Fruit fly (Drosophila melanogaster): ENCODE data around the gene brk.

Gene brk

DNA sequence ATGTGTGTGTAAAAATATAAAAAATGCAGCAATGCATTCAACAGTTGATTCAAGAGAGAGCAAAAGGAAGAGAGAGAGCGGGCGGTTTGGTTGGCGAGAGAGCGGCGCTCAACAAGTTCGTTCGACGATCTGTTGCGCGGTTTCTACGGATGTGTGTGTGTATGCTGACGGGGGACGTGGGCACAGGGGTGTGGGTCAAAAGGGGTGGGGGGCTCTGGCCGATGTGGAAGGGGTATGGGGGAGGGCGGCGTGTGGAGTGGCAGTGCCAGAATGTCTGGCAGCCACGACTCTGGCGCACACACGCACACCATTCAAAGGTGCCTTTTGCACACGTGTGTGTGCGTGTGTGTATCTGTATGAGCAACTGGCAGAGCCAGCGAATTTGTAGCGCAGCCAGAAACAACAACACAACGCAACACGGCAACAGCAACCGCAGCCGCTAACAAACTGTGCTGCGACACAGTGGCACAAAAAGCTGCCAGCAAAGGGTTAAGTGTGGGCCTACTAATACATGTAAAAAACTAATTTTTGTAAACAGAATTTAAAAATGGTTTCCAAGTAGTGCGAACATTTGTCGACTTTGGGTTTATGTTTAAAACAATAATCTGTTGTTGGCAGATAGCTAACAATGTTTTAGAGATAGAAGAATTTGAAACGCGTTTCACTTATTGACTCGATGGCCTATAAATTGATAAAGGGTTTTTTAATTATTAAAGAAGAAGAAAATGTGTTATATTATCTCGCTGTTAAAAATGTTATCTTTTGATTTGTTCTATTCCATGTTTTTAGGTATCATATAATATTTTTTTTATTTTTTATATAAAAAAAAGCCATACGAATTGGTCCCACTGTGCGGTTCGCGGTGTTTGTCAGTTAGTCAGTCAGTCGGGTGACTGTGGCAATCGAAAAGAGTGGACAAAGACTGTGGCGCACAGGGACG, 931 bp upstream of the brk start (continued):
- TF ChIP-seq Hr51 (GFP tag; optimal IDR thresholded peaks at IDR 0.05), result peak; percentile 65 to 96
- TF ChIP-seq HLHmδ (GFP tag; optimal IDR thresholded peaks at IDR 0.05), result peak; percentile 56
- peak; percentile 53 for TF ChIP-seq CG7271 (tag; optimal IDR thresholded peaks at IDR 0.05)
- peak; percentile 67 for TF ChIP-seq CG5245 (GFP tag; optimal IDR thresholded peaks at IDR 0.05)
- TF ChIP-seq Nf-YB (GFP tag; optimal IDR thresholded peaks at IDR 0.05), result peak; percentile 78
- TF ChIP-seq CG4424 (GFP tag; optimal IDR thresholded peaks at IDR 0.05), result peak; percentile 95
- TF ChIP-seq CG4360 (GFP tag; IDR thresholded peaks at IDR 0.05), result peak; percentile 88
- peak; percentile 82 for TF ChIP-seq esg (GFP tag; conservative IDR thresholded peaks at IDR 0.05)
- TF ChIP-seq Bgb (GFP tag; IDR thresholded peaks at IDR 0.05; ENCODE audit: partially characterized antibody), result peak; percentile 45; the same call in 1 of the 2 replicates
- peak; percentile 95 for TF ChIP-seq CG30403 (GFP tag; optimal IDR thresholded peaks at IDR 0.05)
- TF ChIP-seq MBD-R2 (GFP tag; IDR thresholded peaks at IDR 0.05), result 0 out of 2 replicates have a peak, but pooled peaks have one; percentile 7
- peak; percentile 30 for TF ChIP-seq CG33213 (GFP tag; optimal IDR thresholded peaks at IDR 0.05)
- peak; percentile 7 for TF ChIP-seq CG13894 (tag; optimal IDR thresholded peaks at IDR 0.05)
- TF ChIP-seq CG4730 (GFP tag; IDR thresholded peaks at IDR 0.05), result no peak; the same call in none of the 2 replicates
- TF ChIP-seq CG4328 (GFP tag; optimal IDR thresholded peaks at IDR 0.05), result peak; percentile 91
- no peak for TF ChIP-seq Hr39 (optimal IDR thresholded peaks at IDR 0.05)
- peak; percentile 87 for TF ChIP-seq CG10431 (GFP tag; optimal IDR thresholded peaks at IDR 0.05)
- peak; percentile 47; the same call in 1 of the 3 replicates for TF ChIP-seq zfh1 (GFP tag; IDR thresholded peaks at IDR 0.05)
- TF ChIP-seq ems (GFP tag; optimal IDR thresholded peaks at IDR 0.05), result peak; percentile 79
- peak; percentile 62 for TF ChIP-seq CG3407 (GFP tag; optimal IDR thresholded peaks at IDR 0.05)
- peak; percentile 70 for TF ChIP-seq Lhr (GFP tag; optimal IDR thresholded peaks at IDR 0.05)
- TF ChIP-seq Gug (GFP tag; IDR thresholded peaks at IDR 0.05), result peak; percentile 81
- TF ChIP-seq CG6813 (GFP tag; optimal IDR thresholded peaks at IDR 0.05), result peak; percentile 90
- peak; percentile 84 for TF ChIP-seq Atf3 (GFP tag; optimal IDR thresholded peaks at IDR 0.05)
- no peak for TF ChIP-seq tna (GFP tag; IDR thresholded peaks at IDR 0.05; ENCODE audit: partially characterized antibody)
- TF ChIP-seq pb (GFP tag; optimal IDR thresholded peaks at IDR 0.05), result peak; percentile 51
- TF ChIP-seq Abd-B (GFP tag; optimal IDR thresholded peaks at IDR 0.05), result peak; percentile 96
- peak; percentile 60; the same call in 2 of the 3 replicates for TF ChIP-seq Aef1 (GFP tag; IDR thresholded peaks at IDR 0.05)
- TF ChIP-seq shn (GFP tag; optimal IDR thresholded peaks at IDR 0.05), result peak; percentile 86
- peak; percentile 70 for TF ChIP-seq ssp (GFP tag; IDR thresholded peaks at IDR 0.05)
- TF ChIP-seq nerfin-1 (tag; optimal IDR thresholded peaks at IDR 0.05), result peak; percentile 81
- TF ChIP-seq fd64A (GFP tag; optimal IDR thresholded peaks at IDR 0.05), result peak; percentile 50
- TF ChIP-seq HHEX (GFP tag; optimal IDR thresholded peaks at IDR 0.05), result peak; percentile 92
- no peak for TF ChIP-seq pita (GFP tag; optimal IDR thresholded peaks at IDR 0.05)
- 0 out of 2 replicates have a peak, but pooled peaks have one; percentile 35 for TF ChIP-seq Doc2 (GFP tag; IDR thresholded peaks at IDR 0.05)
- TF ChIP-seq NfI (GFP tag; optimal IDR thresholded peaks at IDR 0.05), result peak; percentile 92
- peak; percentile 34 for TF ChIP-seq schlank (tag; optimal IDR thresholded peaks at IDR 0.05)
- TF ChIP-seq tgo (GFP tag; IDR thresholded peaks at IDR 0.05), result peak; percentile 79
- TF ChIP-seq Sox100B (GFP tag; optimal IDR thresholded peaks at IDR 0.05), result peak; percentile 99
- no peak for TF ChIP-seq CG8290 (GFP tag; optimal IDR thresholded peaks at IDR 0.05)
- peak in 1 of 2 experiments; percentile 64 for TF ChIP-seq CG8290 (tag; optimal IDR thresholded peaks at IDR 0.05)
- peak; percentile 82; the same call in 2 of the 3 replicates for TF ChIP-seq CG34422 (GFP tag; IDR thresholded peaks at IDR 0.05)
- 0 out of 3 replicates have a peak, but pooled peaks have one; percentile 28 for TF ChIP-seq Opbp (GFP tag; IDR thresholded peaks at IDR 0.05; ENCODE audit: partially characterized antibody)
- peak; percentile 87 for TF ChIP-seq CG10147 (GFP tag; optimal IDR thresholded peaks at IDR 0.05)
- TF ChIP-seq CG9609 (GFP tag; optimal IDR thresholded peaks at IDR 0.05), result peak; percentile 80
- peak; percentile 64 for TF ChIP-seq CG11398 (GFP tag; optimal IDR thresholded peaks at IDR 0.05)
- TF ChIP-seq seq (GFP tag; IDR thresholded peaks at IDR 0.05), result peak; percentile 67; the same call in 1 of the 2 replicates
- TF ChIP-seq Atf-2 (GFP tag; optimal IDR thresholded peaks at IDR 0.05), result peak; percentile 89
